Worm (Caenorhabditis elegans) whole organism, late embryonic: ENCODE data around the gene K11H12.8.

Experiments
- F13H6.1 ChIP-seq: sonication (generic microtip); optimal IDR thresholded peaks from 2 replicates; lab custom pipeline; 2016; ENCODE audit warnings: missing genetic modification characterization, missing compliant biosample characterization
- Y22D7AL.16 ChIP-seq: sonication (generic microtip); optimal IDR thresholded peaks from 2 replicates; lab custom pipeline; 2016; ENCODE audit warnings: missing genetic modification characterization, missing compliant biosample characterization
- ahr-1 ChIP-seq: sonication (generic microtip); optimal IDR thresholded peaks from 2 replicates; lab custom pipeline; 2016; ENCODE audit warnings: missing genetic modification characterization, missing compliant biosample characterization
- elt-2 ChIP-seq: sonication (generic microtip); optimal IDR thresholded peaks from 2 replicates; lab custom pipeline; 2016; ENCODE audit warnings: missing genetic modification reagents, missing genetic modification characterization, missing compliant biosample characterization
- fax-1 ChIP-seq: sonication (generic microtip); optimal IDR thresholded peaks from 2 replicates; lab custom pipeline; 2016; ENCODE audit warnings: missing genotype, missing genetic modification characterization, missing compliant biosample characterization
- fkh-10 ChIP-seq: fragments of 150-350 bp; optimal IDR thresholded peaks from 2 replicates; lab custom pipeline; 2014; ENCODE audit warnings: missing biosample characterization, missing genetic modification reagents, missing genetic modification characterization
- nhr-11 ChIP-seq: fragments of 150-350 bp; optimal IDR thresholded peaks from 2 replicates; lab custom pipeline; 2014; ENCODE audit warnings: missing biosample characterization, missing genetic modification characterization
- ttx-3 ChIP-seq: sonication (generic microtip); optimal IDR thresholded peaks from 2 replicates; lab custom pipeline; 2016; ENCODE audit warnings: missing genetic modification reagents, missing genetic modification characterization, missing compliant biosample characterization

DNA sequence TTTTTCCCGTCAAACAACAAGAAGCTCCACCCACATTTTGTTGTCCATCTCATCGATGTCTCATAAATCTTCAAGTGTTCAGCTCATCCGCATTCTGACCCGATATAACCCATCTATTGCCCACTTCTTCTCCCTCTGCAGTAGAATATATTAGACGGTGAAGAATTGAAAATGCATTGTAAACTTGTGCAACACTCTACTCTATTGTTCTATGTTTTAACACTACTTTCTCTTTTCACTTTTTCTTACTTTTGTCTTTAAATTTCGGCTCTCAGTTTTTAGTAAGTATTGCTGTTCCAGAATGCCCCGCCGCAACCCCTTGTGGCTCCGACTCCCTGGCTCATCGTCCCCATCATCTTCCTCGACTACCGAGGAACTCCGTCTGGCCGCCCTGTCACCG lies 5.8 kb upstream of the K11H12.8 start, which contains the start of gene K11H12.9:
- TF ChIP-seq F13H6.1 (tag; lab: Kevin White, UChicago) (no peak), fkh-10 (GFP tag; lab: Kevin White, UChicago) (no peak), elt-2 (tag; lab: Kevin White, UChicago) (no peak), fax-1 (tag; lab: Kevin White, UChicago) (no peak), ttx-3 (tag; lab: Kevin White, UChicago) (no peak), ahr-1 (no peak), Y22D7AL.16 (tag; lab: Kevin White, UChicago) (no peak), nhr-11 (tag; lab: Kevin White, UChicago) (no peak)
